Fruit fly (Drosophila melanogaster) whole organism, embryonic: ENCODE results near the gene IFT54.

Experiments used
- Antp ChIP-seq: fragments of 200-800 bp; sonication (Bioruptor generic); optimal IDR thresholded peaks from 3 replicates; lab custom pipeline; 2016; ENCODE audit warnings: missing biosample characterization, missing genetic modification characterization
- Atf-2 ChIP-seq: fragments of 200-800 bp; sonication (Bioruptor generic); optimal IDR thresholded peaks from 2 replicates; lab custom pipeline; 2016; ENCODE audit warnings: missing biosample characterization, missing genetic modification characterization
- B-H2 ChIP-seq: fragments of 200-800 bp; sonication (Bioruptor generic); optimal IDR thresholded peaks from 2 replicates; lab custom pipeline; 2018; ENCODE audit warnings: missing biosample characterization, mild to moderate bottlenecking, missing genetic modification characterization
- C15 ChIP-seq: fragments of 200-800 bp; sonication (Bioruptor generic); IDR thresholded peaks from 3 replicates; pipeline ENCODE4 v1.3.6; 2022; ENCODE audit warnings: missing biosample characterization, missing genetic modification characterization
- CG10321 ChIP-seq: fragments of 200-800 bp; sonication (Bioruptor generic); IDR thresholded peaks from 2 replicates; pipeline ENCODE4 v1.3.6; 2022; ENCODE audit warnings: missing biosample characterization, missing genetic modification characterization
- CG10654 ChIP-seq: fragments of 200-800 bp; sonication (Bioruptor generic); optimal IDR thresholded peaks from 2 replicates; lab custom pipeline; 2016; ENCODE audit warnings: missing biosample characterization, missing genetic modification characterization
- CG11723 ChIP-seq: fragments of 200-800 bp; sonication (Bioruptor generic); optimal IDR thresholded peaks from 2 replicates; lab custom pipeline; 2017; ENCODE audit warnings: missing biosample characterization, mild to moderate bottlenecking, missing genetic modification characterization
- CG1233 ChIP-seq: fragments of 200-800 bp; sonication (Bioruptor generic); optimal IDR thresholded peaks from 4 replicates; lab custom pipeline; 2018; ENCODE audit warnings: missing biosample characterization, mild to moderate bottlenecking, missing genetic modification characterization
- CG12942 ChIP-seq: fragments of 200-800 bp; sonication (Bioruptor generic); optimal IDR thresholded peaks from 3 replicates; lab custom pipeline; 2016; ENCODE audit warnings: missing biosample characterization, missing genetic modification characterization
- CG13424 ChIP-seq: fragments of 200-800 bp; sonication (Bioruptor generic); optimal IDR thresholded peaks from 2 replicates; lab custom pipeline; 2019; ENCODE audit warnings: missing biosample characterization, mild to moderate bottlenecking, missing genetic modification characterization, moderate library complexity
- CG14441 ChIP-seq: fragments of 200-800 bp; sonication (Bioruptor generic); IDR thresholded peaks from 2 replicates; pipeline ENCODE4 v1.3.6; 2022; ENCODE audit warnings: missing biosample characterization, missing genetic modification characterization
- CG15514 ChIP-seq: fragments of 200-800 bp; sonication (Bioruptor generic); optimal IDR thresholded peaks from 3 replicates; lab custom pipeline; 2017; ENCODE audit warnings: missing biosample characterization, missing genetic modification characterization, mild to moderate bottlenecking, moderate library complexity, missing genetic modification reagents
- CG16815 ChIP-seq: fragments of 200-800 bp; sonication (Bioruptor generic); optimal IDR thresholded peaks from 3 replicates; lab custom pipeline; 2017; ENCODE audit warnings: missing biosample characterization, mild to moderate bottlenecking, missing genetic modification characterization
- CG17568 ChIP-seq: fragments of 200-800 bp; sonication (Bioruptor generic); optimal IDR thresholded peaks from 2 replicates; lab custom pipeline; 2018; ENCODE audit warnings: missing biosample characterization, mild to moderate bottlenecking, missing genetic modification characterization, moderate library complexity
- CG2116 ChIP-seq: fragments of 200-800 bp; sonication (Bioruptor generic); optimal IDR thresholded peaks from 3 replicates; lab custom pipeline; 2018; ENCODE audit warnings: missing biosample characterization, mild to moderate bottlenecking, missing genetic modification characterization
- CG34376 ChIP-seq: fragments of 200-800 bp; sonication (Bioruptor generic); optimal IDR thresholded peaks from 2 replicates; lab custom pipeline; 2018; ENCODE audit warnings: missing biosample characterization, mild to moderate bottlenecking, missing genetic modification characterization
- CG3847 ChIP-seq: fragments of 200-800 bp; sonication (Bioruptor generic); IDR thresholded peaks from 2 replicates; pipeline ENCODE4 v1.3.6; 2022; ENCODE audit warnings: missing biosample characterization, missing genetic modification characterization
- CG43689 ChIP-seq: fragments of 200-800 bp; sonication (Bioruptor generic); IDR thresholded peaks from 2 replicates; pipeline ENCODE4 v1.3.6; 2022; ENCODE audit warnings: missing biosample characterization, missing genetic modification characterization
- CG4854 ChIP-seq: fragments of 200-800 bp; sonication (Bioruptor generic); optimal IDR thresholded peaks from 2 replicates; lab custom pipeline; 2016; ENCODE audit warnings: missing biosample characterization, missing genetic modification characterization, inconsistent platforms
- CG5953 ChIP-seq: fragments of 200-800 bp; sonication (Bioruptor generic); IDR thresholded peaks from 2 replicates; pipeline ENCODE4 v1.3.6; 2022; ENCODE audit warnings: missing biosample characterization, missing genetic modification characterization
- CG6654 ChIP-seq: fragments of 200-800 bp; sonication (Bioruptor generic); optimal IDR thresholded peaks from 2 replicates; lab custom pipeline; 2017; ENCODE audit warnings: missing biosample characterization, mild to moderate bottlenecking, missing genetic modification characterization
- CG6791 ChIP-seq: fragments of 200-800 bp; sonication (Bioruptor generic); IDR thresholded peaks from 3 replicates; pipeline ENCODE4 v1.3.6; 2022; ENCODE audit warnings: missing biosample characterization, missing genetic modification characterization; ENCODE audit not compliant: partially characterized antibody
- Camta ChIP-seq: fragments of 200-800 bp; sonication (Bioruptor generic); optimal IDR thresholded peaks from 2 replicates; lab custom pipeline; 2016; ENCODE audit warnings: missing biosample characterization, missing genetic modification characterization
- D ChIP-seq, 2 experiments: fragments of 200-800 bp in 1 of 2; fragments of >200 bp in 1 of 2; sonication (Bioruptor generic) in 1 of 2; optimal IDR thresholded peaks; 2 replicates in 1 of 2; 3 replicates in 1 of 2; lab custom pipeline; 2017; ENCODE audit warnings: mild to moderate bottlenecking in 1 of 2, missing biosample characterization in 1 of 2, missing genetic modification characterization in 1 of 2, missing genetic modification reagents in 1 of 2
- Dfd ChIP-seq, 2 experiments: fragments of >200 bp; optimal IDR thresholded peaks; 2 replicates each; lab custom pipeline; 2017; ENCODE audit warnings: missing biosample characterization in 2 of 2, missing genetic modification characterization in 2 of 2
- Dip2 ChIP-seq: fragments of 200-800 bp; sonication (Bioruptor generic); IDR thresholded peaks from 2 replicates; pipeline ENCODE4 v1.3.6; 2022; ENCODE audit warnings: missing biosample characterization, missing genetic modification characterization
- Doc3 ChIP-seq: fragments of 200-800 bp; sonication (Bioruptor generic); IDR thresholded peaks from 3 replicates; pipeline ENCODE4 v1.3.6; 2022; ENCODE audit warnings: missing biosample characterization, missing genetic modification characterization; ENCODE audit not compliant: partially characterized antibody
- Fer2 ChIP-seq: fragments of 200-800 bp; sonication (Bioruptor generic); optimal IDR thresholded peaks from 2 replicates; lab custom pipeline; 2018; ENCODE audit warnings: missing biosample characterization, mild to moderate bottlenecking, missing genetic modification characterization, moderate library complexity
- GATAe ChIP-seq: fragments of 200-800 bp; sonication (Bioruptor generic); conservative IDR thresholded peaks from 2 replicates; pipeline ENCODE4 v1.3.6; 2022; ENCODE audit warnings: missing biosample characterization, missing genetic modification characterization
- HHEX ChIP-seq: fragments of 200-800 bp; sonication (Bioruptor generic); optimal IDR thresholded peaks from 3 replicates; lab custom pipeline; 2017; ENCODE audit warnings: missing biosample characterization, mild to moderate bottlenecking, missing genetic modification characterization, missing genetic modification reagents
- HLH3B ChIP-seq: fragments of 200-800 bp; sonication (Bioruptor generic); IDR thresholded peaks from 2 replicates; pipeline ENCODE4 v1.3.6; 2022; ENCODE audit warnings: missing biosample characterization, missing genetic modification characterization
- Lim3 ChIP-seq: fragments of 200-800 bp; sonication (Bioruptor generic); IDR thresholded peaks from 2 replicates; pipeline ENCODE4 v1.3.6; 2022; ENCODE audit warnings: missing biosample characterization, missing genetic modification characterization
- Mrtf ChIP-seq: fragments of 200-800 bp; sonication (Bioruptor generic); IDR thresholded peaks from 3 replicates; pipeline ENCODE4 v1.3.6; 2022; ENCODE audit warnings: missing biosample characterization, missing genetic modification characterization
- Oli ChIP-seq: fragments of 200-800 bp; sonication (Bioruptor generic); optimal IDR thresholded peaks from 2 replicates; lab custom pipeline; 2018; ENCODE audit warnings: missing biosample characterization, mild to moderate bottlenecking, missing genetic modification characterization, moderate library complexity
- Pdp1 ChIP-seq, 2 experiments: fragments of 200-800 bp; sonication (Bioruptor generic); optimal IDR thresholded peaks; 3 replicates each; lab custom pipeline; 2016; ENCODE audit warnings: missing biosample characterization in 2 of 2, missing genetic modification characterization in 2 of 2, mild to moderate bottlenecking in 1 of 2, moderate library complexity in 1 of 2
- Ravus ChIP-seq: fragments of 200-800 bp; sonication (Bioruptor generic); IDR thresholded peaks from 2 replicates; pipeline ENCODE4 v1.3.6; 2022; ENCODE audit warnings: missing biosample characterization, missing genetic modification characterization
- Sry-β ChIP-seq: fragments of 200-800 bp; sonication (Bioruptor generic); optimal IDR thresholded peaks from 2 replicates; lab custom pipeline; 2018; ENCODE audit warnings: missing biosample characterization, mild to moderate bottlenecking, missing genetic modification characterization, moderate library complexity
- al ChIP-seq: fragments of 200-800 bp; sonication (Bioruptor generic); IDR thresholded peaks from 2 replicates; pipeline ENCODE4 v1.3.6; 2022; ENCODE audit warnings: missing biosample characterization, missing genetic modification characterization
- ci ChIP-seq: fragments of 200-800 bp; sonication (Bioruptor generic); IDR thresholded peaks from 3 replicates; pipeline ENCODE4 v1.3.6; 2022; ENCODE audit warnings: missing biosample characterization, missing genetic modification characterization
- disco-r ChIP-seq: fragments of 200-800 bp; sonication (Bioruptor generic); optimal IDR thresholded peaks from 2 replicates; lab custom pipeline; 2016; ENCODE audit warnings: missing biosample characterization, missing genetic modification characterization
- eve ChIP-seq, 2 experiments: fragments of >200 bp; optimal IDR thresholded peaks; 2 replicates each; lab custom pipeline; 2017; ENCODE audit warnings: missing biosample characterization in 2 of 2, missing genetic modification characterization in 2 of 2
- ind ChIP-seq: fragments of 200-800 bp; sonication (Bioruptor generic); optimal IDR thresholded peaks from 3 replicates; lab custom pipeline; 2016; ENCODE audit warnings: missing biosample characterization, missing genetic modification characterization
- lmd ChIP-seq: fragments of 200-800 bp; sonication (Bioruptor generic); IDR thresholded peaks from 2 replicates; pipeline ENCODE4 v1.3.6; 2022; ENCODE audit warnings: missing biosample characterization, missing genetic modification characterization
- maf-S ChIP-seq: fragments of 200-800 bp; sonication (Bioruptor generic); optimal IDR thresholded peaks from 2 replicates; lab custom pipeline; 2016; ENCODE audit warnings: missing biosample characterization, missing genetic modification characterization
- schlank ChIP-seq: fragments of 200-800 bp; sonication (Bioruptor generic); optimal IDR thresholded peaks from 2 replicates; lab custom pipeline; 2018; ENCODE audit warnings: missing biosample characterization, mild to moderate bottlenecking, missing genetic modification characterization
- scrt ChIP-seq: fragments of 200-800 bp; sonication (Bioruptor generic); optimal IDR thresholded peaks from 2 replicates; lab custom pipeline; 2018; ENCODE audit warnings: missing biosample characterization, mild to moderate bottlenecking, missing genetic modification characterization, moderate library complexity
- sens-2 ChIP-seq: fragments of 200-800 bp; sonication (Bioruptor generic); IDR thresholded peaks from 2 replicates; pipeline ENCODE4 v1.3.6; 2022; ENCODE audit warnings: missing biosample characterization, missing genetic modification characterization
- sug ChIP-seq: fragments of 200-800 bp; optimal IDR thresholded peaks from 2 replicates; lab custom pipeline; 2019; ENCODE audit warnings: missing biosample characterization, mild to moderate bottlenecking, missing genetic modification characterization, moderate library complexity
- tup ChIP-seq: fragments of 200-800 bp; sonication (Bioruptor generic); optimal IDR thresholded peaks from 2 replicates; lab custom pipeline; 2016; ENCODE audit warnings: missing biosample characterization, mild to moderate bottlenecking, missing genetic modification characterization, moderate library complexity
- vvl ChIP-seq: fragments of 200-800 bp; sonication (Bioruptor generic); IDR thresholded peaks from 2 replicates; pipeline ENCODE4 v1.3.6; 2022; ENCODE audit warnings: missing biosample characterization, missing genetic modification characterization
- z ChIP-seq: fragments of 200-800 bp; sonication (Bioruptor generic); IDR thresholded peaks from 3 replicates; pipeline ENCODE4 v1.3.6; 2022; ENCODE audit warnings: missing biosample characterization, missing genetic modification characterization
- zfh1 ChIP-seq: fragments of 200-800 bp; sonication (Bioruptor generic); IDR thresholded peaks from 3 replicates; pipeline ENCODE4 v1.3.6; 2022; ENCODE audit warnings: missing biosample characterization, missing genetic modification characterization

The IFT54 gene

DNA sequence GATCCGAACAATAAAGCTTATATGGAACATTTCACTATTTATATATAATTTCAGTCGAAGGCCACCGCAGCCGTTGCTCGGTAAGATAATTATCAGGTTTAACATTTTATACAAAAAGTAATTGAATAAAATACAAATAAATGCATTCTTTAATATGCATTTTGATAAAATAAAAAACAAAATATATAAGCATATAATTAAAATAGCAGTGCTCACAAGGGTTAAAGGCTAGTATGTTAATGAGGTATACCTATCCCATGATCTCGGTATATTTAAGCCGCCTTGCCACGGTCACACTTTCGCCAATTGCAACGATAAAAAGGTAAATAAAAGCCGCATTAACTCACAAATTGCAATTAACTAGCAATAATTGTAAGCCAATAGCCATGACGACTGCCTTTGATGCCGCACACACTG is 6.6 kb downstream of the IFT54 start, which contains the start of gene Polr2I (continued):
- no peak for TF ChIP-seq schlank (tag; lab: Kevin White, UChicago)
- peak; percentile 4 for TF ChIP-seq CG12942 (GFP tag; lab: Kevin White, UChicago)
- no peak for TF ChIP-seq CG4854 (GFP tag; lab: Kevin White, UChicago)
- TF ChIP-seq Mrtf (GFP tag; lab: Robert Waterston, UW) = no peak
- TF ChIP-seq CG13424 = peak; percentile 45
- no peak for TF ChIP-seq Camta (GFP tag; lab: Kevin White, UChicago)
- TF ChIP-seq Fer2 (tag; lab: Kevin White, UChicago) = no peak
- no peak for TF ChIP-seq Pdp1 (GFP tag; optimal IDR thresholded peaks at IDR 0.05; lab: Kevin White, UChicago)
- no peak; the same call in 1 of the 2 replicates for TF ChIP-seq CG3847
- TF ChIP-seq HHEX (GFP tag; lab: Kevin White, UChicago) = no peak
- TF ChIP-seq D (optimal IDR thresholded peaks at IDR 0.05; lab: Kevin White, UChicago) = no peak
- no peak for TF ChIP-seq D (GFP tag; optimal IDR thresholded peaks at IDR 0.05; lab: Kevin White, UChicago)
- no peak for TF ChIP-seq Dfd (GFP tag; optimal IDR thresholded peaks at IDR 0.05; lab: Kevin White, UChicago)
- no peak for TF ChIP-seq CG15514 (GFP tag; lab: Kevin White, UChicago)
- no peak for TF ChIP-seq Doc3 (GFP tag; lab: Robert Waterston, UW)
- TF ChIP-seq sug (tag; lab: Kevin White, UChicago) = peak; percentile 34
- no peak for TF ChIP-seq B-H2
- TF ChIP-seq CG1233 (GFP tag; lab: Kevin White, UChicago) = peak; percentile 16
- no peak for TF ChIP-seq z (GFP tag; lab: Robert Waterston, UW)
- TF ChIP-seq al (GFP tag; lab: Robert Waterston, UW) = no peak
- no peak for TF ChIP-seq GATAe (GFP tag; lab: Robert Waterston, UW)
- no peak for TF ChIP-seq CG10321 (GFP tag; lab: Robert Waterston, UW)
- TF ChIP-seq CG10654 (GFP tag; lab: Kevin White, UChicago) = peak; percentile 23
- no peak for TF ChIP-seq Lim3
- no peak for TF ChIP-seq ci (GFP tag; lab: Robert Waterston, UW)
- TF ChIP-seq ind (GFP tag; lab: Kevin White, UChicago) = peak; percentile 16
- TF ChIP-seq maf-S (GFP tag; lab: Kevin White, UChicago) = no peak
- TF ChIP-seq lmd (GFP tag; lab: Robert Waterston, UW) = peak; percentile 26; the same call in 1 of the 2 replicates
- no peak for TF ChIP-seq tup (GFP tag; lab: Kevin White, UChicago)
- no peak for TF ChIP-seq Ravus (GFP tag; lab: Robert Waterston, UW)
- TF ChIP-seq sens-2 (GFP tag; lab: Robert Waterston, UW) = no peak
- TF ChIP-seq Sry-β (GFP tag; lab: Kevin White, UChicago) = no peak
- TF ChIP-seq eve (GFP tag; optimal IDR thresholded peaks at IDR 0.05; lab: Kevin White, UChicago) = no peak
- TF ChIP-seq CG43689 (GFP tag; lab: Robert Waterston, UW) = no peak
- TF ChIP-seq CG2116 (GFP tag; lab: Kevin White, UChicago) = peak; percentile 31
- TF ChIP-seq disco-r = no peak
- TF ChIP-seq CG16815 (GFP tag; lab: Kevin White, UChicago) = peak; percentile 16
- TF ChIP-seq CG34376 (GFP tag; lab: Kevin White, UChicago) = no peak
- TF ChIP-seq zfh1 (GFP tag; lab: Robert Waterston, UW) = no peak
- TF ChIP-seq CG14441 (GFP tag; lab: Robert Waterston, UW) = no peak
- TF ChIP-seq scrt (GFP tag; lab: Kevin White, UChicago) = no peak
- no peak for TF ChIP-seq CG17568
- no peak for TF ChIP-seq CG6654 (GFP tag; lab: Kevin White, UChicago)
- no peak for TF ChIP-seq Atf-2 (GFP tag; lab: Kevin White, UChicago)
- TF ChIP-seq Oli = peak; percentile 22
- TF ChIP-seq CG5953 (GFP tag; lab: Robert Waterston, UW) = no peak
- no peak for TF ChIP-seq CG11723
- no peak for TF ChIP-seq CG6791 (GFP tag; lab: Robert Waterston, UW)
- TF ChIP-seq Antp (GFP tag; lab: Kevin White, UChicago) = no peak
- TF ChIP-seq Dip2 (GFP tag; lab: Robert Waterston, UW) = no peak
- TF ChIP-seq HLH3B (GFP tag; lab: Robert Waterston, UW) = no peak
- TF ChIP-seq C15 (GFP tag; lab: Robert Waterston, UW) = no peak
- peak; percentile 67 for TF ChIP-seq vvl (GFP tag; lab: Robert Waterston, UW)
